Fruit fly (Drosophila melanogaster) whole organism, embryonic: ENCODE data around the gene CG4597.

ENCODE experiments used
- Aef1 ChIP-seq: fragments of 200-800 bp; sonication (Bioruptor generic); IDR thresholded peaks from 3 replicates; pipeline ENCODE4 v1.3.6; 2022; ENCODE audit warnings: missing biosample characterization, missing genetic modification characterization
- CG10462 ChIP-seq: fragments of 200-800 bp; sonication (Bioruptor generic); optimal IDR thresholded peaks from 2 replicates; lab custom pipeline; 2016; ENCODE audit warnings: missing biosample characterization, missing genetic modification characterization
- CG11085 ChIP-seq: fragments of 200-800 bp; sonication (Bioruptor generic); IDR thresholded peaks from 2 replicates; pipeline ENCODE4 v1.3.6; 2022; ENCODE audit warnings: missing biosample characterization, missing genetic modification characterization
- CG11504 ChIP-seq: fragments of 200-800 bp; sonication (Bioruptor generic); optimal IDR thresholded peaks from 3 replicates; lab custom pipeline; 2019; ENCODE audit warnings: missing biosample characterization, mild to moderate bottlenecking, missing genetic modification characterization, moderate library complexity
- CG12155 ChIP-seq: fragments of 200-800 bp; sonication (Bioruptor generic); optimal IDR thresholded peaks from 3 replicates; lab custom pipeline; 2016; ENCODE audit warnings: missing biosample characterization, missing genetic modification characterization
- CG12769 ChIP-seq: fragments of 200-800 bp; sonication (Bioruptor generic); optimal IDR thresholded peaks from 2 replicates; lab custom pipeline; 2019; ENCODE audit warnings: missing biosample characterization, mild to moderate bottlenecking, missing genetic modification characterization, moderate library complexity
- CG14965 ChIP-seq: fragments of 200-800 bp; sonication (Bioruptor generic); optimal IDR thresholded peaks from 2 replicates; lab custom pipeline; 2016; ENCODE audit warnings: missing biosample characterization, missing genetic modification characterization, borderline replicate concordance
- CG17361 ChIP-seq: fragments of 200-800 bp; sonication (Bioruptor generic); IDR thresholded peaks from 3 replicates; pipeline ENCODE4 v1.3.6; 2022; ENCODE audit warnings: missing biosample characterization, missing genetic modification characterization
- CG17912 ChIP-seq: fragments of 200-800 bp; sonication (Bioruptor generic); optimal IDR thresholded peaks from 2 replicates; lab custom pipeline; 2018; ENCODE audit warnings: missing biosample characterization, mild to moderate bottlenecking, missing genetic modification characterization
- CG2889 ChIP-seq: fragments of 200-800 bp; sonication (Bioruptor generic); IDR thresholded peaks from 3 replicates; pipeline ENCODE4 v1.3.6; 2022; ENCODE audit warnings: missing biosample characterization, missing genetic modification characterization
- CG3995 ChIP-seq: fragments of 200-800 bp; sonication (Bioruptor generic); optimal IDR thresholded peaks from 3 replicates; lab custom pipeline; 2016; ENCODE audit warnings: missing biosample characterization, missing genetic modification characterization
- CG43689 ChIP-seq: fragments of 200-800 bp; sonication (Bioruptor generic); IDR thresholded peaks from 2 replicates; pipeline ENCODE4 v1.3.6; 2022; ENCODE audit warnings: missing biosample characterization, missing genetic modification characterization
- CG6683 ChIP-seq: fragments of 200-800 bp; sonication (Bioruptor generic); optimal IDR thresholded peaks from 2 replicates; lab custom pipeline; 2017; ENCODE audit warnings: missing biosample characterization, mild to moderate bottlenecking, missing genetic modification characterization, missing genetic modification reagents
- CG6765 ChIP-seq: fragments of 200-800 bp; sonication (Bioruptor generic); optimal IDR thresholded peaks from 3 replicates; lab custom pipeline; 2017; ENCODE audit warnings: missing biosample characterization, mild to moderate bottlenecking, missing genetic modification characterization
- CG7987 ChIP-seq: fragments of 200-800 bp; sonication (Bioruptor generic); optimal IDR thresholded peaks from 2 replicates; lab custom pipeline; 2018; ENCODE audit warnings: missing biosample characterization, mild to moderate bottlenecking, missing genetic modification characterization, moderate library complexity
- CG8089 ChIP-seq: fragments of 200-800 bp; sonication (Bioruptor generic); optimal IDR thresholded peaks from 3 replicates; lab custom pipeline; 2016; ENCODE audit warnings: missing biosample characterization, missing genetic modification characterization
- CG9215 ChIP-seq: fragments of 200-800 bp; sonication (Bioruptor generic); IDR thresholded peaks from 2 replicates; pipeline ENCODE4 v1.3.6; 2022; ENCODE audit warnings: missing biosample characterization, missing genetic modification characterization
- CG9609 ChIP-seq: fragments of 200-800 bp; sonication (Bioruptor generic); optimal IDR thresholded peaks from 3 replicates; lab custom pipeline; 2016; ENCODE audit warnings: missing biosample characterization, missing genetic modification characterization
- CG9932 ChIP-seq: fragments of 200-800 bp; sonication (Bioruptor generic); IDR thresholded peaks from 2 replicates; pipeline ENCODE4 v1.3.6; 2022; ENCODE audit warnings: missing biosample characterization, missing genetic modification characterization
- D19B ChIP-seq: fragments of 200-800 bp; sonication (Bioruptor generic); optimal IDR thresholded peaks from 2 replicates; lab custom pipeline; 2017; ENCODE audit warnings: missing biosample characterization, mild to moderate bottlenecking, missing genetic modification characterization
- Eip74EF ChIP-seq, 2 experiments: fragments of 200-800 bp in 1 of 2; fragments of >200 bp in 1 of 2; sonication (Bioruptor generic) in 1 of 2; optimal IDR thresholded peaks; 2 replicates each; lab custom pipeline; 2017 to 2019; ENCODE audit warnings: missing biosample characterization in 2 of 2, missing genetic modification characterization in 2 of 2, mild to moderate bottlenecking in 1 of 2, moderate library complexity in 1 of 2
- Ets65A ChIP-seq: fragments of 200-800 bp; sonication (Bioruptor generic); peaks from one replicate; lab custom pipeline; 2016; ENCODE audit warnings: missing biosample characterization, missing genetic modification characterization
- Fer2 ChIP-seq: fragments of 200-800 bp; sonication (Bioruptor generic); optimal IDR thresholded peaks from 2 replicates; lab custom pipeline; 2018; ENCODE audit warnings: missing biosample characterization, mild to moderate bottlenecking, missing genetic modification characterization, moderate library complexity
- GATAe ChIP-seq: fragments of 200-800 bp; sonication (Bioruptor generic); conservative IDR thresholded peaks from 2 replicates; pipeline ENCODE4 v1.3.6; 2022; ENCODE audit warnings: missing biosample characterization, missing genetic modification characterization
- HHEX ChIP-seq: fragments of 200-800 bp; sonication (Bioruptor generic); optimal IDR thresholded peaks from 3 replicates; lab custom pipeline; 2017; ENCODE audit warnings: missing biosample characterization, mild to moderate bottlenecking, missing genetic modification characterization, missing genetic modification reagents
- HLH4C ChIP-seq: fragments of 200-800 bp; sonication (Bioruptor generic); IDR thresholded peaks from 3 replicates; pipeline ENCODE4 v1.3.6; 2022; ENCODE audit warnings: missing biosample characterization, missing genetic modification characterization; ENCODE audit not compliant: partially characterized antibody
- Kr ChIP-seq: fragments of 200-800 bp; sonication (Bioruptor generic); optimal IDR thresholded peaks from 2 replicates; lab custom pipeline; 2017; ENCODE audit warnings: missing biosample characterization, mild to moderate bottlenecking, missing genetic modification characterization
- Xrp1 ChIP-seq: fragments of 200-800 bp; sonication (Bioruptor generic); IDR thresholded peaks from 2 replicates; pipeline ENCODE4 v1.3.6; 2022; ENCODE audit warnings: missing biosample characterization, missing genetic modification characterization
- ab ChIP-seq: fragments of 200-800 bp; sonication (Bioruptor generic); optimal IDR thresholded peaks from 2 replicates; lab custom pipeline; 2016; ENCODE audit warnings: missing biosample characterization, missing genetic modification characterization
- ato ChIP-seq: fragments of 200-800 bp; sonication (Bioruptor generic); IDR thresholded peaks from 2 replicates; pipeline ENCODE4 v1.3.6; 2022; ENCODE audit warnings: missing biosample characterization, missing genetic modification characterization; ENCODE audit not compliant: partially characterized antibody
- bab2 ChIP-seq: fragments of 200-800 bp; sonication (Bioruptor generic); optimal IDR thresholded peaks from 2 replicates; lab custom pipeline; 2016; ENCODE audit warnings: missing biosample characterization, missing genetic modification characterization
- corto ChIP-seq: fragments of 200-800 bp; sonication (Bioruptor generic); optimal IDR thresholded peaks from 2 replicates; lab custom pipeline; 2016; ENCODE audit warnings: missing biosample characterization, mild to moderate bottlenecking, missing genetic modification characterization, moderate library complexity
- crol ChIP-seq: fragments of 200-800 bp; sonication (Bioruptor generic); IDR thresholded peaks from 2 replicates; pipeline ENCODE4 v1.3.6; 2022; ENCODE audit warnings: missing biosample characterization, missing genetic modification characterization
- da ChIP-seq: fragments of 200-800 bp; sonication (Bioruptor generic); optimal IDR thresholded peaks from 2 replicates; lab custom pipeline; 2016; ENCODE audit warnings: missing biosample characterization, missing genetic modification characterization
- dati ChIP-seq: fragments of 200-800 bp; sonication (Bioruptor generic); IDR thresholded peaks from 2 replicates; pipeline ENCODE4 v1.3.6; 2022; ENCODE audit warnings: missing biosample characterization, missing genetic modification characterization
- fd96Cb ChIP-seq: fragments of 200-800 bp; sonication (Bioruptor generic); optimal IDR thresholded peaks from 2 replicates; lab custom pipeline; 2018; ENCODE audit warnings: missing biosample characterization, mild to moderate bottlenecking, missing genetic modification characterization, moderate library complexity
- gro ChIP-seq: fragments of 200-800 bp; sonication (Bioruptor generic); optimal IDR thresholded peaks from 2 replicates; lab custom pipeline; 2016; ENCODE audit warnings: missing biosample characterization, missing genetic modification characterization
- ind ChIP-seq: fragments of 200-800 bp; sonication (Bioruptor generic); optimal IDR thresholded peaks from 3 replicates; lab custom pipeline; 2016; ENCODE audit warnings: missing biosample characterization, missing genetic modification characterization
- inv ChIP-seq: fragments of 200-800 bp; sonication (Bioruptor generic); IDR thresholded peaks from 2 replicates; pipeline ENCODE4 v1.3.6; 2022; ENCODE audit warnings: missing biosample characterization, missing genetic modification characterization; ENCODE audit not compliant: partially characterized antibody
- ken ChIP-seq: fragments of 200-800 bp; sonication (Bioruptor generic); IDR thresholded peaks from 3 replicates; pipeline ENCODE4 v1.3.6; 2022; ENCODE audit warnings: missing biosample characterization, missing genetic modification characterization
- lmd ChIP-seq: fragments of 200-800 bp; sonication (Bioruptor generic); IDR thresholded peaks from 2 replicates; pipeline ENCODE4 v1.3.6; 2022; ENCODE audit warnings: missing biosample characterization, missing genetic modification characterization
- lola ChIP-seq, 3 experiments: fragments of >200 bp in 2 of 3; fragments of 200-800 bp in 1 of 3; sonication (Bioruptor generic) in 1 of 3; optimal IDR thresholded peaks; 2 replicates each; lab custom pipeline; 2017 to 2019; ENCODE audit warnings: missing biosample characterization in 3 of 3, missing genetic modification characterization in 3 of 3, mild to moderate bottlenecking in 1 of 3, moderate library complexity in 1 of 3
- lov ChIP-seq, 2 experiments: fragments of 200-800 bp in 1 of 2; fragments of >200 bp in 1 of 2; sonication (Bioruptor generic) in 1 of 2; IDR thresholded peaks in 1 of 2; optimal IDR thresholded peaks in 1 of 2; 2 replicates in 1 of 2; 3 replicates in 1 of 2; pipeline versions ENCODE4 v1.3.6 to Lab custom; 2017 to 2022; ENCODE audit warnings: missing biosample characterization in 1 of 2, missing genetic modification characterization in 1 of 2
- luna ChIP-seq: fragments of 200-800 bp; sonication (Bioruptor generic); optimal IDR thresholded peaks from 2 replicates; lab custom pipeline; 2016; ENCODE audit warnings: missing biosample characterization, missing genetic modification characterization
- mirr ChIP-seq: fragments of 200-800 bp; sonication (Bioruptor generic); optimal IDR thresholded peaks from 3 replicates; lab custom pipeline; 2018; ENCODE audit warnings: missing biosample characterization, mild to moderate bottlenecking, missing genetic modification characterization
- nerfin-1 ChIP-seq: fragments of 200-800 bp; sonication (Bioruptor generic); optimal IDR thresholded peaks from 3 replicates; lab custom pipeline; 2019; ENCODE audit warnings: missing biosample characterization, mild to moderate bottlenecking, missing genetic modification characterization, moderate library complexity
- pb ChIP-seq: fragments of 200-800 bp; sonication (Bioruptor generic); optimal IDR thresholded peaks from 3 replicates; lab custom pipeline; 2016; ENCODE audit warnings: missing biosample characterization, missing genetic modification characterization
- peb ChIP-seq: fragments of 200-800 bp; sonication (Bioruptor generic); IDR thresholded peaks from 2 replicates; pipeline ENCODE4 v1.3.6; 2022; ENCODE audit warnings: missing biosample characterization, missing genetic modification characterization
- pum ChIP-seq: fragments of 200-800 bp; sonication (Bioruptor generic); optimal IDR thresholded peaks from 2 replicates; lab custom pipeline; 2016; ENCODE audit warnings: missing biosample characterization, missing genetic modification characterization
- wor ChIP-seq: fragments of 200-800 bp; sonication (Bioruptor generic); IDR thresholded peaks from 2 replicates; pipeline ENCODE4 v1.3.6; 2022; ENCODE audit warnings: missing biosample characterization, missing genetic modification characterization

The CG4597 gene

DNA sequence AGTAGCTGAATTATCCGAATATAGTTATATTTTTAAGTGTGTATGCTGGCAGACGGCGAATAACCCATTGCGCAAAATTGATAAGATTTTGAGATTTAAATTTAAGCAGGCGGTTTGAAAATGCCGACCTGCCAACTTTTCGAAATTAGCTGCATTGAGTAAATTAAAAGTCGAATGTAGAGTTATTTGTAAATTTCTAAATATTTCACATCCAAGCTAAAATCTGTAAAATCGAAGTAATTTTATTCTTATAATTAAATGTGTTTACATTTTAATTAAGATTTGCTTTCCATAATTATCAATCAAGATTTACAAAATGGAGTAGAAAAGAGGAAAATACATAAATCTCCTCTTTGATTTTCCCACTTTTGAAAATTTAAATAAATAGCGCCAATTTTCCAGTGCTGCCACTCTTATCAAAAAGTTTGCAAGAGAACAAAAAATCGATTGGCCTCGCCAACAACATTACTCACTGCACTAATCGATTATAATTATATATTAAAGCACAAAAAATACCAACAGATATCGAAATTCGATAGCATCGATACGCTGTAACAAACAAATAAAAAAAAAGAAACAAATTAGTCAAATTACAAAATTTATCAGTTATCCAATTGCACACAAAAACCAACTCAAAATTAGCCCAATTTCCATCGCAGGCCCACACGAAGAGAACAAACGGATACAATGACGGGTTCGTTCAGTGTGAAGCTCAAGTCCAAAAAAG lies 4.6 kb downstream of the CG4597 start, which contains the start of gene Yod1 (continued):
- TF ChIP-seq ken (GFP tag; lab: Robert Waterston, UW) (no peak), CG8089 (GFP tag; lab: Kevin White, UChicago) (no peak), inv (GFP tag; lab: Robert Waterston, UW) (peak; percentile 35), CG6765 (no peak), pum (GFP tag; lab: Kevin White, UChicago) (no peak), GATAe (GFP tag; lab: Robert Waterston, UW) (no peak), ato (GFP tag; lab: Robert Waterston, UW) (peak; percentile 76), lola (GFP tag; optimal IDR thresholded peaks at IDR 0.05; lab: Kevin White, UChicago) (no peak), CG6683 (GFP tag; lab: Kevin White, UChicago) (no peak), gro (no peak), peb (GFP tag; lab: Robert Waterston, UW) (no peak), CG2889 (GFP tag; lab: Robert Waterston, UW) (no peak), nerfin-1 (tag; lab: Kevin White, UChicago) (no peak), da (GFP tag; lab: Kevin White, UChicago) (no peak), CG11085 (no peak), Aef1 (no peak), bab2 (GFP tag; lab: Kevin White, UChicago) (no peak), ab (GFP tag; lab: Kevin White, UChicago) (no peak), wor (no peak), CG12155 (GFP tag; lab: Kevin White, UChicago) (no peak), pb (no peak), CG14965 (GFP tag; lab: Kevin White, UChicago) (no peak), Eip74EF (GFP tag; optimal IDR thresholded peaks at IDR 0.05; lab: Kevin White, UChicago) (no peak), fd96Cb (tag; lab: Kevin White, UChicago) (no peak), crol (GFP tag; lab: Robert Waterston, UW) (no peak), HHEX (GFP tag; lab: Kevin White, UChicago) (no peak), luna (GFP tag; lab: Kevin White, UChicago) (no peak), dati (GFP tag; lab: Robert Waterston, UW) (no peak), corto (GFP tag; lab: Kevin White, UChicago) (no peak), Kr (GFP tag; lab: Kevin White, UChicago) (no peak), Fer2 (no peak), Xrp1 (GFP tag; lab: Robert Waterston, UW) (no peak), D19B (GFP tag; lab: Kevin White, UChicago) (no peak), CG9215 (no peak), CG9932 (GFP tag; lab: Robert Waterston, UW) (no peak), mirr (GFP tag; lab: Kevin White, UChicago) (no peak), ind (GFP tag; lab: Kevin White, UChicago) (no peak), CG43689 (GFP tag; lab: Robert Waterston, UW) (no peak), CG12769 (no peak), CG17912 (GFP tag; lab: Kevin White, UChicago) (no peak), lov (optimal IDR thresholded peaks at IDR 0.05; lab: Kevin White, UChicago) (no peak), lov (GFP tag; IDR thresholded peaks at IDR 0.05; lab: Robert Waterston, UW) (no peak), CG17361 (GFP tag; lab: Robert Waterston, UW) (peak; percentile 32; the same call in 1 of the 3 replicates), CG9609 (GFP tag; lab: Kevin White, UChicago) (no peak), CG7987 (no peak), CG10462 (GFP tag; lab: Kevin White, UChicago) (no peak), Ets65A (GFP tag; lab: Kevin White, UChicago) (no peak), CG3995 (no peak), lmd (GFP tag; lab: Robert Waterston, UW) (no peak), CG11504 (peak; percentile 4), HLH4C (GFP tag; lab: Robert Waterston, UW) (peak; percentile 91)
